Worm (Caenorhabditis elegans): Measurements from ENCODE around the gene smcr-8.

DNA sequence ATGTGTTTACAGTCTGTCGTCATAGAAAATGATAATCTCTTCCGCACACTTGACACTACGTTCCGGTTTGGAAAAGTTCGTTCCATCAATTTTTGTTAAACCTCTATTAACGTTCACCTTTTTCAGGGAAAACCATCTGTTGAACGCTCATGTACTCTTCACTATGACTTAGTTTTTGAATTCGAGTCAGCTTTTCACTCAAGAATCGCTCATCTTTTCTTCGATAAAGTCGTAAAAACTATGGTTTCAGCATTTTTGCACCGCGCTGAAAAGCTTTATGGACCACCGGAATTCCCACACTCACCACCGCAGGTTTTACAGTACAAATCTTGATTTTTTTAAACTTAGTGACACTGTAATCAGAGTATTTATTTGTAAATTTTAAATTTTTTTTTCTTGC is 24.5 kb downstream of the smcr-8 start:
- TF ChIP-seq unc-130 (GFP tag; optimal IDR thresholded peaks at IDR 0.05) = no peak
- TF ChIP-seq efl-1 (GFP tag; optimal IDR thresholded peaks at IDR 0.05) = no peak
- peak in 1 of 3 experiments; percentile 4 for TF ChIP-seq lin-35 (GFP tag; optimal IDR thresholded peaks at IDR 0.05)
- no peak for TF ChIP-seq hsf-1 (GFP tag; IDR thresholded peaks at IDR 0.05)
- no peak for TF ChIP-seq athp-1 (tag; optimal IDR thresholded peaks at IDR 0.05)
- TF ChIP-seq ceh-27 (GFP tag; optimal IDR thresholded peaks at IDR 0.05) = no peak

Data from whole organism, young adult.